Worm (Caenorhabditis elegans) whole organism, mixed stage, embryonic: Measurements from ENCODE around the gene sna-1.

Source experiments
- bed-3 ChIP-seq: fragments of 200-800 bp; sonication (Bioruptor generic); optimal IDR thresholded peaks from 3 replicates; lab custom pipeline; 2018; ENCODE audit warnings: mild to moderate bottlenecking, missing genetic modification characterization, moderate library complexity, missing compliant biosample characterization
- ces-1 ChIP-seq: fragments of 150-350 bp; optimal IDR thresholded peaks from 2 replicates; lab custom pipeline; 2014; ENCODE audit warnings: missing biosample characterization, missing genetic modification reagents, missing genetic modification characterization
- lin-13 ChIP-seq: fragments of 150-350 bp; optimal IDR thresholded peaks from 2 replicates; lab custom pipeline; 2014; ENCODE audit warnings: missing biosample characterization, missing genetic modification characterization
- lsy-2 ChIP-seq: fragments of 150-350 bp; optimal IDR thresholded peaks from 2 replicates; lab custom pipeline; 2014; ENCODE audit warnings: missing biosample characterization, missing genetic modification characterization
- mab-5 ChIP-seq: fragments of 150-350 bp; optimal IDR thresholded peaks from 2 replicates; lab custom pipeline; 2014; ENCODE audit warnings: missing biosample characterization, missing genetic modification characterization
- snpc-4 ChIP-seq: fragments of 150-350 bp; optimal IDR thresholded peaks from 2 replicates; lab custom pipeline; 2014; ENCODE audit warnings: missing biosample characterization, missing genetic modification characterization
- unc-39 ChIP-seq: fragments of 150-350 bp; optimal IDR thresholded peaks from 2 replicates; lab custom pipeline; 2014; ENCODE audit warnings: missing biosample characterization, missing genetic modification characterization
- ztf-11 ChIP-seq: fragments of 150-350 bp; optimal IDR thresholded peaks from 2 replicates; lab custom pipeline; 2014; ENCODE audit warnings: missing biosample characterization, missing genetic modification characterization

- TF ChIP-seq unc-39 (no peak), ces-1 (GFP tag; lab: Kevin White, UChicago) (no peak), ztf-11 (tag; lab: Kevin White, UChicago) (no peak), bed-3 (GFP tag; lab: Kevin White, UChicago) (no peak), lsy-2 (tag; lab: Kevin White, UChicago) (no peak), snpc-4 (tag; lab: Kevin White, UChicago) (no peak), lin-13 (tag; lab: Kevin White, UChicago) (no peak), mab-5 (tag; lab: Kevin White, UChicago) (no peak)
These were observed 48.0 kb downstream of the sna-1 start for ce11 chrV:6662505-6662904.
